Fruit fly (Drosophila melanogaster) whole organism, embryonic: Measurements from ENCODE around the gene Rab30.

ENCODE experiments used
- Antp ChIP-seq: fragments of 200-800 bp; sonication (Bioruptor generic); optimal IDR thresholded peaks from 3 replicates; lab custom pipeline; 2016; ENCODE audit warnings: missing biosample characterization, missing genetic modification characterization
- Atf3 ChIP-seq: fragments of 200-800 bp; sonication (Bioruptor generic); optimal IDR thresholded peaks from 3 replicates; lab custom pipeline; 2016; ENCODE audit warnings: missing biosample characterization, missing genetic modification characterization
- Awh ChIP-seq: fragments of 200-800 bp; sonication (Bioruptor generic); IDR thresholded peaks from 2 replicates; pipeline ENCODE4, ENCODE4 v1.3.6; 2022; ENCODE audit warnings: missing biosample characterization, missing genetic modification characterization
- Blimp-1 ChIP-seq: fragments of 200-800 bp; sonication (Bioruptor generic); optimal IDR thresholded peaks from 3 replicates; lab custom pipeline; 2018; ENCODE audit warnings: missing biosample characterization, missing genetic modification characterization, mild to moderate bottlenecking, moderate library complexity, missing genetic modification reagents
- CG1233 ChIP-seq: fragments of 200-800 bp; sonication (Bioruptor generic); optimal IDR thresholded peaks from 4 replicates; lab custom pipeline; 2018; ENCODE audit warnings: missing biosample characterization, mild to moderate bottlenecking, missing genetic modification characterization
- CG12769 ChIP-seq: fragments of 200-800 bp; sonication (Bioruptor generic); optimal IDR thresholded peaks from 2 replicates; lab custom pipeline; 2019; ENCODE audit warnings: missing biosample characterization, mild to moderate bottlenecking, missing genetic modification characterization, moderate library complexity
- CG15011 ChIP-seq: fragments of 200-800 bp; sonication (Bioruptor generic); optimal IDR thresholded peaks from 3 replicates; lab custom pipeline; 2018; ENCODE audit warnings: missing biosample characterization, mild to moderate bottlenecking, missing genetic modification characterization
- CG15269 ChIP-seq: fragments of 200-800 bp; sonication (Bioruptor generic); optimal IDR thresholded peaks from 2 replicates; lab custom pipeline; 2018; ENCODE audit warnings: missing biosample characterization, mild to moderate bottlenecking, missing genetic modification characterization, moderate library complexity
- CG15479 ChIP-seq: fragments of 200-800 bp; sonication (Bioruptor generic); optimal IDR thresholded peaks from 3 replicates; lab custom pipeline; 2019; ENCODE audit warnings: missing biosample characterization, mild to moderate bottlenecking, missing genetic modification characterization, moderate library complexity
- CG16813 ChIP-seq: fragments of 200-800 bp; sonication (Bioruptor generic); IDR thresholded peaks from 3 replicates; pipeline ENCODE4 v1.3.6; 2022; ENCODE audit warnings: missing biosample characterization, missing genetic modification characterization; ENCODE audit not compliant: partially characterized antibody
- CG17912 ChIP-seq: fragments of 200-800 bp; sonication (Bioruptor generic); optimal IDR thresholded peaks from 2 replicates; lab custom pipeline; 2018; ENCODE audit warnings: missing biosample characterization, mild to moderate bottlenecking, missing genetic modification characterization
- CG3163 ChIP-seq: fragments of 200-800 bp; sonication (Bioruptor generic); optimal IDR thresholded peaks from 3 replicates; lab custom pipeline; 2016; ENCODE audit warnings: missing biosample characterization, missing genetic modification characterization
- CG33557 ChIP-seq: fragments of 200-800 bp; sonication (Bioruptor generic); optimal IDR thresholded peaks from 2 replicates; lab custom pipeline; 2019; ENCODE audit warnings: missing biosample characterization, mild to moderate bottlenecking, missing genetic modification characterization, moderate library complexity
- CG3407 ChIP-seq: fragments of 200-800 bp; sonication (Bioruptor generic); optimal IDR thresholded peaks from 2 replicates; lab custom pipeline; 2018; ENCODE audit warnings: missing biosample characterization, mild to moderate bottlenecking, missing genetic modification characterization
- CG7271 ChIP-seq: fragments of 200-800 bp; sonication (Bioruptor generic); optimal IDR thresholded peaks from 2 replicates; lab custom pipeline; 2018; ENCODE audit warnings: missing biosample characterization, mild to moderate bottlenecking, missing genetic modification characterization, moderate library complexity
- CG9932 ChIP-seq: fragments of 200-800 bp; sonication (Bioruptor generic); IDR thresholded peaks from 2 replicates; pipeline ENCODE4 v1.3.6; 2022; ENCODE audit warnings: missing biosample characterization, missing genetic modification characterization
- CoRest ChIP-seq: fragments of 200-800 bp; sonication (Bioruptor generic); optimal IDR thresholded peaks from 3 replicates; lab custom pipeline; 2018; ENCODE audit warnings: missing biosample characterization, mild to moderate bottlenecking, missing genetic modification characterization, moderate library complexity
- CrebB ChIP-seq: fragments of 200-800 bp; sonication (Bioruptor generic); optimal IDR thresholded peaks from 3 replicates; lab custom pipeline; 2018; ENCODE audit warnings: missing biosample characterization, mild to moderate bottlenecking, missing genetic modification characterization
- Doc3 ChIP-seq: fragments of 200-800 bp; sonication (Bioruptor generic); IDR thresholded peaks from 3 replicates; pipeline ENCODE4 v1.3.6; 2022; ENCODE audit warnings: missing biosample characterization, missing genetic modification characterization; ENCODE audit not compliant: partially characterized antibody
- Drgx ChIP-seq: fragments of 200-800 bp; sonication (Bioruptor generic); IDR thresholded peaks from 2 replicates; pipeline ENCODE4 v1.3.6; 2022; ENCODE audit warnings: missing biosample characterization, missing genetic modification characterization
- Fer1 ChIP-seq: fragments of 200-800 bp; sonication (Bioruptor generic); optimal IDR thresholded peaks from 2 replicates; lab custom pipeline; 2017; ENCODE audit warnings: missing biosample characterization, mild to moderate bottlenecking, missing genetic modification characterization
- H15 ChIP-seq: fragments of 200-800 bp; sonication (Bioruptor generic); IDR thresholded peaks from 3 replicates; pipeline ENCODE4 v1.3.6; 2022; ENCODE audit warnings: missing biosample characterization, missing genetic modification characterization
- Hand ChIP-seq: fragments of 200-800 bp; sonication (Bioruptor generic); optimal IDR thresholded peaks from 2 replicates; lab custom pipeline; 2017; ENCODE audit warnings: mild to moderate bottlenecking, missing biosample characterization, missing genetic modification reagents, missing genetic modification characterization
- MESR4 ChIP-seq: fragments of 200-800 bp; sonication (Bioruptor generic); optimal IDR thresholded peaks from 2 replicates; lab custom pipeline; 2018; ENCODE audit warnings: missing biosample characterization, mild to moderate bottlenecking, missing genetic modification characterization, moderate library complexity
- NC2β ChIP-seq: fragments of 200-800 bp; sonication (Bioruptor generic); optimal IDR thresholded peaks from 2 replicates; lab custom pipeline; 2016; ENCODE audit warnings: missing biosample characterization, missing genetic modification characterization
- NK7.1 ChIP-seq: fragments of 200-800 bp; sonication (Bioruptor generic); optimal IDR thresholded peaks from 3 replicates; lab custom pipeline; 2016; ENCODE audit warnings: missing biosample characterization, missing genetic modification characterization
- Oaz ChIP-seq: fragments of 200-800 bp; sonication (Bioruptor generic); IDR thresholded peaks from 2 replicates; pipeline ENCODE4 v1.3.6; 2022; ENCODE audit warnings: missing biosample characterization, missing genetic modification characterization
- ac ChIP-seq: fragments of 200-800 bp; sonication (Bioruptor generic); optimal IDR thresholded peaks from 3 replicates; lab custom pipeline; 2017; ENCODE audit warnings: missing biosample characterization, mild to moderate bottlenecking, missing genetic modification characterization
- amos ChIP-seq: fragments of 200-800 bp; sonication (Bioruptor generic); IDR thresholded peaks from 2 replicates; pipeline ENCODE4 v1.3.6; 2022; ENCODE audit warnings: missing biosample characterization, missing genetic modification characterization; ENCODE audit not compliant: partially characterized antibody
- ap ChIP-seq: fragments of 200-800 bp; sonication (Bioruptor generic); IDR thresholded peaks from 2 replicates; pipeline ENCODE4 v1.3.6; 2022; ENCODE audit warnings: missing biosample characterization, missing genetic modification characterization
- bigmax ChIP-seq: fragments of 200-800 bp; sonication (Bioruptor generic); optimal IDR thresholded peaks from 2 replicates; lab custom pipeline; 2018; ENCODE audit warnings: missing biosample characterization, mild to moderate bottlenecking, missing genetic modification characterization
- bsh ChIP-seq, 2 experiments: fragments of 200-800 bp; sonication (Bioruptor generic); optimal IDR thresholded peaks; 2 replicates each; lab custom pipeline; 2017 to 2018; ENCODE audit warnings: mild to moderate bottlenecking in 2 of 2, missing biosample characterization in 2 of 2, missing genetic modification characterization in 2 of 2, moderate library complexity in 1 of 2
- chm ChIP-seq: fragments of 200-800 bp; sonication (Bioruptor generic); IDR thresholded peaks from 2 replicates; pipeline ENCODE4 v1.3.6; 2022; ENCODE audit warnings: missing biosample characterization, missing genetic modification characterization
- corto ChIP-seq: fragments of 200-800 bp; sonication (Bioruptor generic); optimal IDR thresholded peaks from 2 replicates; lab custom pipeline; 2016; ENCODE audit warnings: missing biosample characterization, mild to moderate bottlenecking, missing genetic modification characterization, moderate library complexity
- emc ChIP-seq: fragments of 200-800 bp; sonication (Bioruptor generic); optimal IDR thresholded peaks from 2 replicates; lab custom pipeline; 2016; ENCODE audit warnings: missing biosample characterization, missing genetic modification characterization
- gsb-n ChIP-seq: fragments of 200-800 bp; sonication (Bioruptor generic); optimal IDR thresholded peaks from 3 replicates; lab custom pipeline; 2018; ENCODE audit warnings: missing biosample characterization, mild to moderate bottlenecking, missing genetic modification characterization
- kah ChIP-seq: fragments of 200-800 bp; sonication (Bioruptor generic); optimal IDR thresholded peaks from 2 replicates; lab custom pipeline; 2018; ENCODE audit warnings: missing biosample characterization, mild to moderate bottlenecking, missing genetic modification characterization
- lbe ChIP-seq: fragments of 200-800 bp; sonication (Bioruptor generic); optimal IDR thresholded peaks from 2 replicates; lab custom pipeline; 2016; ENCODE audit warnings: missing biosample characterization, mild to moderate bottlenecking, missing genetic modification characterization
- luna ChIP-seq: fragments of 200-800 bp; sonication (Bioruptor generic); optimal IDR thresholded peaks from 2 replicates; lab custom pipeline; 2016; ENCODE audit warnings: missing biosample characterization, missing genetic modification characterization
- nerfin-1 ChIP-seq: fragments of 200-800 bp; sonication (Bioruptor generic); optimal IDR thresholded peaks from 3 replicates; lab custom pipeline; 2019; ENCODE audit warnings: missing biosample characterization, mild to moderate bottlenecking, missing genetic modification characterization, moderate library complexity
- peb ChIP-seq: fragments of 200-800 bp; sonication (Bioruptor generic); IDR thresholded peaks from 2 replicates; pipeline ENCODE4 v1.3.6; 2022; ENCODE audit warnings: missing biosample characterization, missing genetic modification characterization
- pfk ChIP-seq: fragments of 200-800 bp; sonication (Bioruptor generic); optimal IDR thresholded peaks from 2 replicates; lab custom pipeline; 2018; ENCODE audit warnings: missing biosample characterization, mild to moderate bottlenecking, missing genetic modification characterization, moderate library complexity
- ro ChIP-seq: fragments of 200-800 bp; sonication (Bioruptor generic); IDR thresholded peaks from 2 replicates; pipeline ENCODE4 v1.3.6; 2022; ENCODE audit warnings: missing biosample characterization, missing genetic modification characterization
- sqz ChIP-seq: fragments of 200-800 bp; sonication (Bioruptor generic); optimal IDR thresholded peaks from 3 replicates; lab custom pipeline; 2018; ENCODE audit warnings: missing biosample characterization, mild to moderate bottlenecking, missing genetic modification characterization
- stc ChIP-seq: fragments of 200-800 bp; sonication (Bioruptor generic); IDR thresholded peaks from 2 replicates; pipeline ENCODE4 v1.3.6; 2022; ENCODE audit warnings: missing biosample characterization, missing genetic modification characterization
- sug ChIP-seq: fragments of 200-800 bp; optimal IDR thresholded peaks from 2 replicates; lab custom pipeline; 2019; ENCODE audit warnings: missing biosample characterization, mild to moderate bottlenecking, missing genetic modification characterization, moderate library complexity
- unc-4 ChIP-seq: fragments of 200-800 bp; sonication (Bioruptor generic); IDR thresholded peaks from 2 replicates; pipeline ENCODE4 v1.3.6; 2022; ENCODE audit warnings: missing biosample characterization, missing genetic modification characterization; ENCODE audit not compliant: partially characterized antibody
- z ChIP-seq: fragments of 200-800 bp; sonication (Bioruptor generic); IDR thresholded peaks from 3 replicates; pipeline ENCODE4 v1.3.6; 2022; ENCODE audit warnings: missing biosample characterization, missing genetic modification characterization
- zfh2 ChIP-seq: fragments of 200-800 bp; sonication (Bioruptor generic); optimal IDR thresholded peaks from 2 replicates; lab custom pipeline; 2016; ENCODE audit warnings: missing biosample characterization, missing genetic modification characterization

The Rab30 gene

dm6 chr2L:7026988-7027908 is 5.2 kb downstream of the Rab30 start, which contains the start of the genes CG31908 and MME1 (continued):
- TF ChIP-seq CG33557 (GFP tag; lab: Kevin White, UChicago) (no peak), NK7.1 (GFP tag; lab: Kevin White, UChicago) (no peak), ap (GFP tag; lab: Robert Waterston, UW) (no peak), CG9932 (GFP tag; lab: Robert Waterston, UW) (no peak), emc (GFP tag; lab: Kevin White, UChicago) (no peak), CoRest (tag; lab: Kevin White, UChicago) (no peak), luna (GFP tag; lab: Kevin White, UChicago) (no peak), CG17912 (no peak), NC2β (GFP tag; lab: Kevin White, UChicago) (no peak), stc (GFP tag; lab: Robert Waterston, UW) (no peak), CG1233 (GFP tag; lab: Kevin White, UChicago) (no peak), bigmax (GFP tag; lab: Kevin White, UChicago) (no peak), z (no peak), peb (GFP tag; lab: Robert Waterston, UW) (no peak), kah (GFP tag; lab: Kevin White, UChicago) (no peak), Drgx (GFP tag; lab: Robert Waterston, UW) (no peak), zfh2 (GFP tag; lab: Kevin White, UChicago) (peak; percentile 68), H15 (GFP tag; lab: Robert Waterston, UW) (no peak), CrebB (no peak), chm (GFP tag; lab: Robert Waterston, UW) (no peak), sug (tag; lab: Kevin White, UChicago) (no peak), bsh (GFP tag; optimal IDR thresholded peaks at IDR 0.05; lab: Kevin White, UChicago) (no peak), corto (GFP tag; lab: Kevin White, UChicago) (no peak), CG7271 (no peak), Doc3 (GFP tag; lab: Robert Waterston, UW) (peak; percentile 79), MESR4 (GFP tag; lab: Kevin White, UChicago) (peak; percentile 94), Oaz (GFP tag; lab: Robert Waterston, UW) (no peak), CG15479 (no peak), CG3163 (no peak), Hand (GFP tag; lab: Kevin White, UChicago) (no peak), ac (no peak), CG15269 (tag; lab: Kevin White, UChicago) (no peak), ro (GFP tag; lab: Robert Waterston, UW) (no peak), CG3407 (GFP tag; lab: Kevin White, UChicago) (no peak), CG15011 (GFP tag; lab: Kevin White, UChicago) (no peak), unc-4 (GFP tag; lab: Robert Waterston, UW) (peak; percentile 77), Atf3 (no peak), gsb-n (tag; lab: Kevin White, UChicago) (peak; percentile 17), Blimp-1 (GFP tag; lab: Kevin White, UChicago) (no peak), CG12769 (tag; lab: Kevin White, UChicago) (no peak), Fer1 (GFP tag; lab: Kevin White, UChicago) (peak; percentile 17), amos (GFP tag; lab: Robert Waterston, UW) (peak; percentile 60), Antp (GFP tag; lab: Kevin White, UChicago) (peak; percentile 30), lbe (GFP tag; lab: Kevin White, UChicago) (peak; percentile 30), sqz (GFP tag; lab: Kevin White, UChicago) (no peak), Awh (GFP tag; lab: Robert Waterston, UW) (no peak), nerfin-1 (tag; lab: Kevin White, UChicago) (peak; percentile 53), CG16813 (peak; percentile 75), pfk (GFP tag; lab: Kevin White, UChicago) (no peak)
